Worm (Caenorhabditis elegans): ENCODE measurements around the gene T10G3.1.

- no peak for TF ChIP-seq klf-2 (GFP tag; conservative IDR thresholded peaks at IDR 0.05)
- TF ChIP-seq ztf-23 (GFP tag; IDR thresholded peaks at IDR 0.05) = no peak
- TF ChIP-seq tab-1 (GFP tag; IDR thresholded peaks at IDR 0.05) = no peak
- no peak for TF ChIP-seq flt-1 (GFP tag; IDR thresholded peaks at IDR 0.05)
- TF ChIP-seq ztf-29 (GFP tag; IDR thresholded peaks at IDR 0.05) = no peak
- no peak for TF ChIP-seq T22C8.4 (GFP tag; IDR thresholded peaks at IDR 0.05)
- no peak for TF ChIP-seq med-1 (GFP tag; optimal IDR thresholded peaks at IDR 0.05; ENCODE audit: insufficient read depth)
These were observed 9.4 kb downstream of the T10G3.1 start for ce11 chrV:13464123-13464522.

Measured in whole organism, midembryonic.